Worm (Caenorhabditis elegans) whole organism, early embryonic: ENCODE measurements around the gene srj-14.
"Not testable (repeated sequence)": the region's sequence is repeated elsewhere in the genome, so short reads cannot be mapped to it uniquely, and the experiment has no call there.

ENCODE experiments used
- B0310.2 ChIP-seq: sonication (generic microtip); optimal IDR thresholded peaks from 2 replicates; lab custom pipeline; 2016; ENCODE audit warnings: mild to moderate bottlenecking, missing genetic modification characterization, missing compliant biosample characterization
- F13C5.2 ChIP-seq: sonication (generic microtip); optimal IDR thresholded peaks from 2 replicates; lab custom pipeline; 2017; ENCODE audit warnings: mild to moderate bottlenecking, missing genetic modification characterization, inconsistent platforms, missing compliant biosample characterization
- aly-1 ChIP-seq: sonication (generic microtip); optimal IDR thresholded peaks from 2 replicates; lab custom pipeline; 2016; ENCODE audit warnings: missing genetic modification characterization, missing compliant biosample characterization
- ama-1 ChIP-seq: fragments of 150-350 bp; optimal IDR thresholded peaks from 2 replicates; lab custom pipeline; 2014
- ceh-13 ChIP-seq: fragments of 200-800 bp; sonication (Bioruptor generic); optimal IDR thresholded peaks from 2 replicates; lab custom pipeline; 2018; ENCODE audit warnings: mild to moderate bottlenecking, missing genetic modification characterization, missing compliant biosample characterization
- ceh-36 ChIP-seq: sonication (generic microtip); optimal IDR thresholded peaks from 2 replicates; lab custom pipeline; 2016; ENCODE audit warnings: missing genetic modification characterization, inconsistent platforms, missing compliant biosample characterization
- ets-7 ChIP-seq: sonication (generic microtip); optimal IDR thresholded peaks from 2 replicates; lab custom pipeline; 2016; ENCODE audit warnings: missing genotype, missing genetic modification characterization, missing compliant biosample characterization
- flt-1 ChIP-seq: fragments of 200-800 bp; sonication (Bioruptor generic); IDR thresholded peaks from 2 replicates; pipeline ENCODE4 v1.3.6; 2022; ENCODE audit warnings: missing genetic modification characterization, missing compliant biosample characterization
- hmbx-1 ChIP-seq: sonication (generic microtip); optimal IDR thresholded peaks from 2 replicates; lab custom pipeline; 2016; ENCODE audit warnings: mild to moderate bottlenecking, missing genetic modification characterization, missing compliant biosample characterization
- hmg-4 ChIP-seq: fragments of 200-800 bp; sonication (Bioruptor generic); optimal IDR thresholded peaks from 2 replicates; lab custom pipeline; 2018; ENCODE audit warnings: mild to moderate bottlenecking, missing genetic modification characterization, missing compliant biosample characterization
- hnd-1 ChIP-seq: sonication (generic microtip); optimal IDR thresholded peaks from 2 replicates; lab custom pipeline; 2016; ENCODE audit warnings: missing genetic modification characterization, missing compliant biosample characterization
- pes-1 ChIP-seq: fragments of 200-800 bp; sonication (Bioruptor generic); IDR thresholded peaks from 2 replicates; pipeline ENCODE4 v1.3.6; 2022; ENCODE audit warnings: missing genetic modification reagents, missing genetic modification characterization, missing compliant biosample characterization
- scrt-1 ChIP-seq: fragments of 200-800 bp; sonication (Bioruptor generic); IDR thresholded peaks from 2 replicates; pipeline ENCODE4 v1.3.6; 2022; ENCODE audit warnings: missing genetic modification characterization, missing compliant biosample characterization
- sea-1 ChIP-seq: fragments of 200-800 bp; sonication (Bioruptor generic); conservative IDR thresholded peaks from 2 replicates; pipeline ENCODE4 v1.3.6; 2022; ENCODE audit warnings: missing genetic modification characterization, missing compliant biosample characterization
- tbx-11 ChIP-seq: fragments of 200-800 bp; sonication (Bioruptor generic); IDR thresholded peaks from 2 replicates; pipeline ENCODE4 v1.3.6; 2022; ENCODE audit warnings: missing genetic modification characterization, missing compliant biosample characterization
- tbx-37 ChIP-seq: fragments of 200-800 bp; sonication (Bioruptor generic); conservative IDR thresholded peaks from 2 replicates; pipeline ENCODE4 v1.3.6; 2022; ENCODE audit warnings: missing genetic modification reagents, missing genetic modification characterization, missing compliant biosample characterization
- tra-4 ChIP-seq: sonication (generic microtip); optimal IDR thresholded peaks from 2 replicates; lab custom pipeline; 2017; ENCODE audit warnings: missing genetic modification characterization, missing compliant biosample characterization

The srj-14 gene

DNA sequence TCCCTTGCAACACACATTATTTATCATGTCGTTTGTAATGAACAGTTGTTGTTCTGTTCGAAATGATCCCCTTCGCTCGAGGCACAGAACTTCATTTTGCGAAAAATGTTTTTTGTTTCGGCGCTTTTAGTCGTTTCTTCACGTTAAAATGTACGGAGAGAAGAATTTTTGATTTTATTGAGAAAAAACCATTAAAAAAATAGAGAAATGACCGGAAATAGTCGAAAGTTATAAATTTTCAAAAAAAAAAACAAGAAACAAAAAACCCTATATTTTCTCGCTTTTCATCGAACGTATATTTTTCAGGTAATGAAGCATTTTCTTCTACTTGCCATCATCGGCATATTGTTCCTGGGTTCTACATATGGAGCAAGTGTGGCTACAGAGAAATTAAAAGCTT is 37.3 kb upstream of the srj-14 start, which contains the start of gene F10G2.1:
F10G2.1 (plus strand) TSS at position 301 of the 400 bp plus-strand sequence.
- TF ChIP-seq aly-1 (no peak), scrt-1 (GFP tag; lab: Robert Waterston, UW) (no peak), tra-4 (no peak), hmg-4 (no peak), hnd-1 (tag; lab: Kevin White, UChicago) (no peak), hmbx-1 (tag; lab: Kevin White, UChicago) (no peak), ceh-13 (no peak), ceh-36 (tag; lab: Kevin White, UChicago) (no peak), tbx-11 (GFP tag; lab: Robert Waterston, UW) (no peak), ama-1 (no peak), pes-1 (GFP tag; lab: Robert Waterston, UW) (no peak), B0310.2 (tag; lab: Kevin White, UChicago) (no peak), flt-1 (GFP tag; lab: Robert Waterston, UW) (no peak), ets-7 (tag; lab: Kevin White, UChicago) (no peak), sea-1 (GFP tag; lab: Robert Waterston, UW) (no peak), F13C5.2 (tag; lab: Kevin White, UChicago) (no peak)

DNA sequence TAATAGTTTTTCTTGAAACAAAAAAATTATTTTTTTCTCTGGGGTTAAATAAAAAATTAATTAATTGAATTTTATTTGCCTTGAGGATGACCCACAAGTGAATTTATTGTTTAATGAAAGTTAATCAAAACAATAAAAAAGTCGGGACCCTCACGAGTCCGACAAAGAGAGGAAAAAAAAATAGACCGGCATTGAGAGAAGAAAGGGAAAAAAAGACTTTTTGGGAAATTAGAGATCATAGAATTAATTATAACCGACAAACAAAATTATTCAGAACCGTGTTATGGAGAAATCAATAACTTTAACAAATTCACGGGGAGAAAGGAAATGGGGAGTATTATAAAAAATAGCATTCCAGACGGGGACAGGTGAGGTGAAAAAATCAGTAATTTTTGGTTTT is 32.3 kb upstream of the srj-14 start, which contains the start of gene F10G2.7:
F10G2.7 (minus strand) TSS at position 101 of the 400 bp plus-strand sequence.
- not testable (repeated sequence) for TF ChIP-seq ceh-36 (tag; lab: Kevin White, UChicago); sea-1 (GFP tag; lab: Robert Waterston, UW); aly-1

DNA sequence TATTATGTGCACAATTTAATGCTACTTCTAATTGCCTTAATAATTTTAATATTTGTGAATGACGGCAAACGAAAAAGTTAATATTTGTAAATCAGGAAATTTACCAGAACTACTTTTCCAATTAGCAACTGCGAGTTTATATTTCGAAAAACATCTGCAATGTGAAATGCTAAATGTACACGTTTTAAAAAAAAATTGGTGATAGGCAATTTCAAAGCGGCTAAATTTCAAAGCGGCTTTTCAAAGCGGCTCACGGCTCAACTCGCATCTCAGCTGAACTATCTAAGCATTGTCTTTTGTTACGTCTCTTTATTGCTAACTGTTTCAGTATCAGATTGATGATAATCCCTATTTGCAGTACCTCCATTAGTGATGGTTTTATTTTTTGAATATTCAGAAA is 29.7 kb upstream of the srj-14 start, which contains the start of gene srh-187:
srh-187 (minus strand) TSS at position 101 of the 400 bp plus-strand sequence.
- no peak for TF ChIP-seq B0310.2 (tag; lab: Kevin White, UChicago)
- TF ChIP-seq ets-7 (tag; lab: Kevin White, UChicago), result no peak

DNA sequence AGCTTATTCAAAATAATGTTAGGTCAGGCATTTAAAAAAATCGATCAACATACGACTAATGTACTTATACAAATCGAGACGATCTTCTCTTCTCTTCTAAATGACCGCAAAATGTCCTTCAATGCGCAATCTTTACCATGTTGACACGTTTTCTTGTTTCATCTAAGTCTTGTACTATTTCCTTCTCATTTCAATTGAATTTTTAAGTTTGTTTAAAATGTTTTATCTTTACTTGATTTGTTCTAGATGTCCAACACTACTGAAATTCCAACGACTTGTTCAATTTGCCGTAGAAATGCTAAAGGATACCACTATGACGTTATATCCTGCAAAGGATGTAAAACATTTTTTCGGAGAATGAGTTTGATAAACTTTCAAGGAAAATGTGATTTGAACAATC is 27.6 kb upstream of the srj-14 start, which contains the start of the genes nhr-263 and nhr-148:
nhr-263 (minus strand) TSS at position 101 of the 400 bp plus-strand sequence.
nhr-148 (plus strand) TSS at position 215 of the 400 bp plus-strand sequence.
- TF ChIP-seq flt-1 (GFP tag; lab: Robert Waterston, UW), result no peak
- no peak for TF ChIP-seq hmg-4
- TF ChIP-seq tbx-11 (GFP tag; lab: Robert Waterston, UW), result no peak
- no peak for TF ChIP-seq aly-1
- no peak for TF ChIP-seq F13C5.2 (tag; lab: Kevin White, UChicago)
- TF ChIP-seq sea-1 (GFP tag; lab: Robert Waterston, UW), result no peak
- no peak for TF ChIP-seq B0310.2 (tag; lab: Kevin White, UChicago)
- TF ChIP-seq pes-1 (GFP tag; lab: Robert Waterston, UW), result no peak
- TF ChIP-seq hmbx-1 (tag; lab: Kevin White, UChicago), result no peak
- TF ChIP-seq ama-1, result no peak
- no peak for TF ChIP-seq ceh-36 (tag; lab: Kevin White, UChicago)
- no peak for TF ChIP-seq tra-4
- no peak for TF ChIP-seq ets-7 (tag; lab: Kevin White, UChicago)
- no peak for TF ChIP-seq scrt-1 (GFP tag; lab: Robert Waterston, UW)
- TF ChIP-seq hnd-1 (tag; lab: Kevin White, UChicago), result no peak
- no peak for TF ChIP-seq ceh-13
- no peak for TF ChIP-seq tbx-37 (GFP tag; lab: Robert Waterston, UW)

DNA sequence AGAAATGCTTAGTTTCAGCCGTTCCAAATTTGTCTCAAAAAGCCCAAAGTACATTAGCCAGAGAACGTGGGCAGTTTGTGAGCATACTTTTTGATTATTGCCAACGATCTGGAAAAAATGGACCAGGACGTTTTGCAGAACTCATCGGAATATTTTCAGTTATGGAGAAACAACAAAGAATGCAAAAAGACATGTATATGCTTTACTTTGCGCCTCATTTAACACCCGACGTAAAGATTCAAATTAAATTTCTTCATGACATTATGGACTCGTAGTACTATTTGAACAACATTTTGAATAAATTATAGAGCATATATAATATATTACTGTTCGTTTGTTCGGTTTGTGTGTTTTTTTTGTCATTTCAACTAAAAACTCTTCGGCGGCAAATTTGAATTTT is 26.0 kb upstream of the srj-14 start, which contains the start of gene srh-244:
srh-244 (plus strand) TSS at position 301 of the 400 bp plus-strand sequence.
- TF ChIP-seq sea-1 (GFP tag; lab: Robert Waterston, UW) (no peak), scrt-1 (GFP tag; lab: Robert Waterston, UW) (no peak), ceh-13 (no peak), hmg-4 (no peak), ama-1 (no peak), aly-1 (no peak), tbx-37 (GFP tag; lab: Robert Waterston, UW) (no peak), hmbx-1 (tag; lab: Kevin White, UChicago) (no peak), ceh-36 (tag; lab: Kevin White, UChicago) (no peak), tbx-11 (GFP tag; lab: Robert Waterston, UW) (no peak), tra-4 (no peak), F13C5.2 (tag; lab: Kevin White, UChicago) (no peak), hnd-1 (tag; lab: Kevin White, UChicago) (no peak), flt-1 (GFP tag; lab: Robert Waterston, UW) (no peak), pes-1 (GFP tag; lab: Robert Waterston, UW) (no peak), B0310.2 (tag; lab: Kevin White, UChicago) (no peak), ets-7 (tag; lab: Kevin White, UChicago) (no peak)

DNA sequence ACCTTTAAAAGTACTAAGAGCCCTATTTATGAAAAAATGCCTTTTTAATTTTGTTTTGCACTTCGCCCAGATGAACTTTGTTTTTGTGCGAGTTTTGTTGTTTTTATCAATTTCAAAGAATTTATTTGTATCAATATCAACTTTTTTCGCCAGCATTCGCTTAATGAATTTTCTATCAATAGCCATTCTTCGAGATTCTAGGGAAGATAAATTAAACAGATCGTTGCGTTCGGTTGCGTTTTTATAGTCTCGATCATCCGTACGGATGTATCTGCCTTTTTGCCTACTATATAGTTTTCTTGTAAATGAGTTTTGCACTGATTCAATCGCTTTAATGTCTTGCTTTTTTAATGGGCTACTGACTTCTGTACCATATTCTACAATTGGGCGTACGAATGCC is 24.0 kb upstream of the srj-14 start, which contains the start of gene nhr-147:
nhr-147 (plus strand) TSS at position 301 of the 400 bp plus-strand sequence.
- not testable (repeated sequence) for TF ChIP-seq sea-1 (GFP tag; lab: Robert Waterston, UW); hnd-1 (tag; lab: Kevin White, UChicago); pes-1 (GFP tag; lab: Robert Waterston, UW)

DNA sequence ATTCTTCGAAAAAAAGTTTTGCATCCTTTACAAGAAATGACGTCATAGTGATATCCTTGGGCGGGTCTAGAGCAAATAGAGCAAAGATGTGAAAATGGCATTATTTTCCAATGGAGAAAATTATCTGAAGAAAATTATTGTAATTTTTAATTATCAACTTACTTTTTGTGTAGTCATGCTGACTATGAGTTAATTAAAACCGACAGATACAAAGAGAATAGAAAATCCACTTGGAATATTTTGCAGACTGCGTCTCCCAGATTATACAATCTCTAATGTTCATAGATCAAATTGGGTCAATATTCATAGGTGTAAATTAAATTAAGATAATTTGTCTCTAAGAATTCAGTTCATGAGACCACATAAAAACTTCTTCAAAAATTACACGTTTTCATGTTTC is 20.0 kb upstream of the srj-14 start, which contains the start of gene nhr-149:
nhr-149 (minus strand) TSS at position 101 of the 400 bp plus-strand sequence.
- TF ChIP-seq hmg-4 (no peak), sea-1 (GFP tag; lab: Robert Waterston, UW) (no peak), ama-1 (no peak), ets-7 (tag; lab: Kevin White, UChicago) (no peak), F13C5.2 (tag; lab: Kevin White, UChicago) (no peak), ceh-36 (tag; lab: Kevin White, UChicago) (no peak), hnd-1 (tag; lab: Kevin White, UChicago) (no peak), tra-4 (no peak), tbx-11 (GFP tag; lab: Robert Waterston, UW) (no peak), flt-1 (GFP tag; lab: Robert Waterston, UW) (no peak), tbx-37 (GFP tag; lab: Robert Waterston, UW) (no peak), aly-1 (no peak), pes-1 (GFP tag; lab: Robert Waterston, UW) (no peak), scrt-1 (GFP tag; lab: Robert Waterston, UW) (no peak), hmbx-1 (tag; lab: Kevin White, UChicago) (no peak), ceh-13 (no peak), B0310.2 (tag; lab: Kevin White, UChicago) (no peak)
